Worm (Caenorhabditis elegans): ENCODE data around the gene tofu-2.

ce11 chrV:7093720-7094401 lies 42.8 kb upstream of the tofu-2 start, which contains the start of gene nhr-135:
- no peak for TF ChIP-seq nhr-77 (tag; optimal IDR thresholded peaks at IDR 0.05)
- no peak for TF ChIP-seq ZK546.5 (tag; optimal IDR thresholded peaks at IDR 0.05)
- TF ChIP-seq fos-1 (tag; optimal IDR thresholded peaks at IDR 0.05): no peak
- TF ChIP-seq ztf-4 (tag; optimal IDR thresholded peaks at IDR 0.05): no peak
- peak; percentile 85 for TF ChIP-seq pha-4 (tag; optimal IDR thresholded peaks at IDR 0.05)
- TF ChIP-seq nhr-237 (tag; optimal IDR thresholded peaks at IDR 0.05): no peak
- no peak for TF ChIP-seq tbx-2 (tag; optimal IDR thresholded peaks at IDR 0.05)
- no peak for TF ChIP-seq fkh-10 (GFP tag; optimal IDR thresholded peaks at IDR 0.05)
- no peak for TF ChIP-seq zag-1 (tag; optimal IDR thresholded peaks at IDR 0.05)
- peak; percentile 46 for TF ChIP-seq snpc-4 (tag; optimal IDR thresholded peaks at IDR 0.05)
- TF ChIP-seq ztf-11 (tag; optimal IDR thresholded peaks at IDR 0.05): no peak
